Fruit fly (Drosophila melanogaster) whole organism, wandering third instar larva: ENCODE measurements around the gene RtGEF.

Experiments
- Abd-B ChIP-seq: fragments of >200 bp; optimal IDR thresholded peaks from 2 replicates; lab custom pipeline; 2017; ENCODE audit warnings: missing biosample characterization, missing genetic modification characterization
- CG32264 ChIP-seq: fragments of 200-800 bp; sonication (Bioruptor generic); optimal IDR thresholded peaks from 2 replicates; lab custom pipeline; 2016; ENCODE audit warnings: missing biosample characterization, missing genetic modification characterization
- CrebA ChIP-seq: fragments of 200-800 bp; sonication (Bioruptor generic); optimal IDR thresholded peaks from 2 replicates; lab custom pipeline; 2016; ENCODE audit warnings: missing biosample characterization, mild to moderate bottlenecking, missing genetic modification characterization, borderline replicate concordance
- GATAd ChIP-seq: sonication (Bioruptor generic); optimal IDR thresholded peaks from 2 replicates; lab custom pipeline; 2016; ENCODE audit warnings: missing biosample characterization, missing genetic modification characterization
- Hr78 ChIP-seq: fragments of >200 bp; optimal IDR thresholded peaks from 2 replicates; lab custom pipeline; 2017; ENCODE audit warnings: missing biosample characterization, missing genetic modification characterization
- OdsH ChIP-seq: fragments of 200-800 bp; sonication (Bioruptor generic); optimal IDR thresholded peaks from 2 replicates; lab custom pipeline; 2016; ENCODE audit warnings: missing biosample characterization, mild to moderate bottlenecking, missing genetic modification characterization
- Rel ChIP-seq, 2 experiments: fragments of 200-800 bp; sonication (Bioruptor generic) in 1 of 2; optimal IDR thresholded peaks; 2 replicates in 1 of 2; 3 replicates in 1 of 2; lab custom pipeline; 2016 to 2019; ENCODE audit warnings: mild to moderate bottlenecking in 2 of 2, missing biosample characterization in 2 of 2, missing genetic modification characterization in 2 of 2, moderate library complexity in 1 of 2
- dmrt93B ChIP-seq: fragments of 200-800 bp; sonication (Bioruptor generic); optimal IDR thresholded peaks from 2 replicates; lab custom pipeline; 2018; ENCODE audit warnings: missing biosample characterization, mild to moderate bottlenecking, missing genetic modification characterization
- fru ChIP-seq: fragments of 200-800 bp; sonication (Bioruptor generic); optimal IDR thresholded peaks from 3 replicates; lab custom pipeline; 2016; ENCODE audit warnings: missing biosample characterization, mild to moderate bottlenecking, missing genetic modification characterization
- lola ChIP-seq: fragments of >200 bp; optimal IDR thresholded peaks from 2 replicates; lab custom pipeline; 2017; ENCODE audit warnings: missing biosample characterization, missing genetic modification characterization
- pan ChIP-seq: fragments of >200 bp; optimal IDR thresholded peaks from 2 replicates; lab custom pipeline; 2017

- no peak for TF ChIP-seq fru (GFP tag; lab: Kevin White, UChicago)
- TF ChIP-seq GATAd = no peak
- no peak for TF ChIP-seq Hr78 (GFP tag; lab: Kevin White, UChicago)
- no peak for TF ChIP-seq CrebA
- no peak for TF ChIP-seq lola
- TF ChIP-seq pan = no peak
- no peak for TF ChIP-seq CG32264
- no peak for TF ChIP-seq Rel (GFP tag; optimal IDR thresholded peaks at IDR 0.05; lab: Kevin White, UChicago)
- TF ChIP-seq Rel (tag; optimal IDR thresholded peaks at IDR 0.05; lab: Kevin White, UChicago) = no peak
- no peak for TF ChIP-seq dmrt93B (GFP tag; lab: Kevin White, UChicago)
- TF ChIP-seq Abd-B (GFP tag; lab: Kevin White, UChicago) = no peak
- no peak for TF ChIP-seq OdsH (GFP tag; lab: Kevin White, UChicago)
Measured at dm6 chr2L:20321207-20321773, 28.9 kb upstream of the RtGEF start.
